Worm (Caenorhabditis elegans): ENCODE results near the gene T01G1.4.
"Not testable (repeated sequence)": the region's sequence is repeated elsewhere in the genome, so short reads cannot be mapped to it uniquely, and the experiment has no call there.

The T01G1.4 gene

DNA sequence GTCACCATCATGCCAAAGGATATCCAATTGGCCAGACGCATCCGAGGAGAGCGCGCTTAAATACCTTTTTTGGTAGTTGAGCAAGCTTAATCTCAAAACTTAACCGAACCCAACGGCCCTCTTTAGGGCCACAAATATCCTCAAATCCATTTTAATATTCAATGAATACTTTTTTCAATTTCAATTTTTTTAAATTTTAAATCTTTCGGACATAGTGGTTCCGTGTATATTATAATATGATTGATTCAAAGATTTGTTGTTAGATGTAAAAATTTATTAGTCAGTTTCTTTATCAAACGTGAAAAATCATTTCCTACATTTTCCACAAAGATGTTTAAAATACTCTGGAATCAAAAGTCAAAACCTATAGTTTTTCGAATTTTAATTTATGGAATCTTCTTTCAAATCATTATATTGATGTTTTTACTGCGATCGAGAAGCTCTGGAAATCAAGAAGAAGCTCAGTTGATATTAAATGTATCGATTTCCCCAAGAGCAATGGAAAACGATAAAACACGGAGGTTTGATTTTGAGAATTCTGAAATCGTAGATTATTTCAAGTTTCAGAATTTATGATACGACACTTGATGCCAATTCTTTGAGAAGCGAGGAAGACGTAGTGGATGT lies 34.3 kb downstream of the T01G1.4 start, which contains the start of gene B0035.21:
Gene B0035.21, plus strand, starts transcription at position 322 of the 627 bp plus-strand sequence.
- no peak for TF ChIP-seq nhr-84 (tag; optimal IDR thresholded peaks at IDR 0.05)
- no peak for TF ChIP-seq skn-1 (tag; optimal IDR thresholded peaks at IDR 0.05)
- no peak for TF ChIP-seq efl-1 (optimal IDR thresholded peaks at IDR 0.05)
- TF ChIP-seq efl-1 (GFP tag; optimal IDR thresholded peaks at IDR 0.05 in 1 of 2): peak in 1 of 2 experiments; percentile 59
- TF ChIP-seq nhr-77 (tag; optimal IDR thresholded peaks at IDR 0.05): no peak

DNA sequence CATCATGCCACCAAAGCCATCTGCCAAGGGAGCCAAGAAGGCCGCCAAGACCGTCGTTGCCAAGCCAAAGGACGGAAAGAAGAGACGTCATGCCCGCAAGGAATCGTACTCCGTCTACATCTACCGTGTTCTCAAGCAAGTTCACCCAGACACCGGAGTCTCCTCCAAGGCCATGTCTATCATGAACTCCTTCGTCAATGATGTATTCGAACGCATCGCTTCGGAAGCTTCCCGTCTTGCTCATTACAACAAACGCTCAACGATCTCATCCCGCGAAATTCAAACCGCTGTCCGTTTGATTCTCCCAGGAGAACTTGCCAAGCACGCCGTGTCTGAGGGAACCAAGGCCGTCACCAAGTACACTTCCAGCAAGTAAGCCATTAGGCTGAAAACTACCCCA lies 36.6 kb downstream of the T01G1.4 start, which contains the start of gene his-48:
Gene his-48, plus strand, starts transcription at position 5 of the 400 bp plus-strand sequence.
- not testable (repeated sequence) for TF ChIP-seq nhr-90 (tag; optimal IDR thresholded peaks at IDR 0.05; ENCODE audit: poor library complexity); efl-3 (GFP tag; optimal IDR thresholded peaks at IDR 0.05); C34B4.2 (tag; optimal IDR thresholded peaks at IDR 0.05)

DNA sequence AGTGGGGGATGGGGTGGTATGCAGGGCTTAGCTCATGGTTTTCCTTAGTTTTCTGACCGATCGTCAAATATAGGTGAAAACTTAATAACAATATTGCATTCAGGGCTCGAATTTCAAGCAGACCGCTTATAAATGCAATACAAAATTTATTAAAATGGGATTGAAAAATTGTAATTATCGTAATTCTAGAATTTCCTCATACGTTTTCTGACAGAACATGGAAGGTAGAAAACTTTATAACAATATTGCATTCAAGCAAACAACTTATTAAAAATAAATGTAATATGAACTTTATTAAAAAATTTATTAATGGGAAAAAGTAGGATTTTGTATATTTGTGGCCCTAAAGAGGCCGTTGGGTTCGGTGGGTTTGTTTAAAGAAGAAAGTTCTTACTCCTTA lies 37.6 kb downstream of the T01G1.4 start:
- no peak for TF ChIP-seq irx-1 (tag; optimal IDR thresholded peaks at IDR 0.05)

DNA sequence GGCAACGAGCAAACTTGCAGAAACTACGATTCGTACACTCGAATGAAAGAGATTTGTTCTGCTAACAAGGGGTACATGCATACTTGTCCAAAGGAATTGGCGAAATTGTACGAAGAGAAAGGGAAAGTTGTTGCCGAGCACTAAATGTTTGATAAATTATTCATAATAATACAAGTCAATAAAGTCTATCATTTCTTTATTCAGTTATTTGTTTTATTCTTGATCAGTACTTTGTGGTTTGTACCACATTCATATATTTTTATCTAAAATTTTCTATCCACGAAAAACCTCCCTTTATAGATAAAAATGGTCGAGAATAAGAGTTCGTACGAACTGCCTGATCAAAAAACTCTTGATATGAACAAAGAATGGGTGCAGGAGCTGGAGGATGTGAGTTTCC lies 40.8 kb downstream of the T01G1.4 start, which contains the start of gene edg-1:
Gene edg-1, plus strand, starts transcription at position 301 of the 400 bp plus-strand sequence.
- TF ChIP-seq snu-23 (GFP tag; optimal IDR thresholded peaks at IDR 0.05): no peak
- TF ChIP-seq pax-3 (tag; optimal IDR thresholded peaks at IDR 0.05): no peak
- no peak for TF ChIP-seq zip-4 (GFP tag; optimal IDR thresholded peaks at IDR 0.05)
- no peak for TF ChIP-seq nhr-90 (tag; optimal IDR thresholded peaks at IDR 0.05; ENCODE audit: poor library complexity)
- TF ChIP-seq sox-4 (tag; optimal IDR thresholded peaks at IDR 0.05): no peak
- no peak for TF ChIP-seq snpc-4 (tag; optimal IDR thresholded peaks at IDR 0.05)

DNA sequence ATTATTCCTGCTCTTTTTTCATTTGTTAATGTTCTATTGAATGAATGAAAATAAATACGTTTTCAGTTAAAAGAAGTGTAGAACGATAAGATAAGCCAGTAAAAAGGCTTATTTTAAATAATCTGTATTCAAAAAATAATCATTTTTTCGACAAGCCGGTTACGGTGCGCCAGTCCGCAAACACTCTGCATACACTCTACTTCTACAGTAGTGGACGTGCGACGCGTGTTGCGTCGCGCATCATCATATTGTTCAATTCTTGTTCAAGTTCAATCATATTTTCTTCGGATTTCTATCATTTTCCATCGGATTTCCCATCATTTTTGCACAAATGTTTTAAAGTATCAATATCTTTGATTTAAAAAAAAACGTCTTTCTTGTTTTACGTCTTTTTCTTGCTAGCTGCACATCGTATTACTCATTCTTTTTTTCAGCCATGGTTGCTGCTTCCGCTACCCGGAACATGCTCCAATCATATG lies 41.4 kb downstream of the T01G1.4 start, which contains the start of gene B0035.18:
Gene B0035.18, plus strand, starts transcription at position 429 of the 479 bp plus-strand sequence.
- TF ChIP-seq lsy-2 (tag; optimal IDR thresholded peaks at IDR 0.05) (peak in 1 of 2 experiments; percentile 40), lin-39 (tag; optimal IDR thresholded peaks at IDR 0.05) (no peak), irx-1 (tag; optimal IDR thresholded peaks at IDR 0.05) (no peak)

DNA sequence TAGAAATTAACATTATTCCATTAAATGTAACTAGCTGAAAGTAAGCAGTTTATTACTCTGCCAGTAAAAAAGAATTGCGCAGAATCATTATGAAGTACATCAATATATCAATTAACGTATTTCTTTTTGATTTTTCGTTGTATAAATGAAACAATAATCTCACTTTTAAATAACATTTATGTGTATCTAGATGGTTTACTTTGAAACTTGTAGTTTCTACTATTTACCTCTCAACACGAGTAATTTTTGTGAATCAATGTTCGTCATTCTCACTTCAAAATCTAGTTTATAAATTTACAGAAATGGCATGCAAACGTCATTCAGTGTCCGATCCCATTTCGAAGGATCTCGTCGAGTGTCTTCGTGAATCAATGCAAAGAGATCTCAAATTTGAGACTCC lies 44.2 kb downstream of the T01G1.4 start, which contains the start of gene gspd-1:
Gene gspd-1, plus strand, starts transcription at position 301 of the 400 bp plus-strand sequence.
- TF ChIP-seq lin-15B (tag; optimal IDR thresholded peaks at IDR 0.05) (no peak), nhr-20 (tag; optimal IDR thresholded peaks at IDR 0.05) (no peak), lin-39 (tag; optimal IDR thresholded peaks at IDR 0.05) (no peak)

DNA sequence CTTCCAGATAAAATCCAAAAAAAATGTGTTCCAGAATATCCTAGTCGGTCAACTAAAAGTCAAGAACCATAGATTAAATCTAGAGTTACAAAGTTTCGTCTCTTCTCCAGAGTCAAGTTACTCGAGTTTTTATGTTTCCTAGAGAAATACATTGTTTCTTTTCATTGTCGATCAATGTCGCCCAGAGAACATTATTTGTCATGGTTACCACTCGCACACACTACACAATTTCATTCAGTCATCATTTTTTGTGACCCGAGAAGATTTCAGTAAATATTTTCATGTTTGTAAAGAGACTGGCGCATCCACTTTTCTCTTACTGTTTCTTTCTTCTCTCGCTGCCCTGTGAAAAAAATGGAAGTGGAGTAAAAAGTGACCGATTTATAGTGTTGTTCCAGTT lies 44.7 kb downstream of the T01G1.4 start:
- TF ChIP-seq skn-1 (tag; optimal IDR thresholded peaks at IDR 0.05): peak; percentile 31
- TF ChIP-seq unc-130 (tag; optimal IDR thresholded peaks at IDR 0.05): no peak
- TF ChIP-seq nhr-85 (tag): peak; percentile 53
- TF ChIP-seq nhr-12 (tag; optimal IDR thresholded peaks at IDR 0.05): no peak
- no peak for TF ChIP-seq zag-1 (tag; optimal IDR thresholded peaks at IDR 0.05)

DNA sequence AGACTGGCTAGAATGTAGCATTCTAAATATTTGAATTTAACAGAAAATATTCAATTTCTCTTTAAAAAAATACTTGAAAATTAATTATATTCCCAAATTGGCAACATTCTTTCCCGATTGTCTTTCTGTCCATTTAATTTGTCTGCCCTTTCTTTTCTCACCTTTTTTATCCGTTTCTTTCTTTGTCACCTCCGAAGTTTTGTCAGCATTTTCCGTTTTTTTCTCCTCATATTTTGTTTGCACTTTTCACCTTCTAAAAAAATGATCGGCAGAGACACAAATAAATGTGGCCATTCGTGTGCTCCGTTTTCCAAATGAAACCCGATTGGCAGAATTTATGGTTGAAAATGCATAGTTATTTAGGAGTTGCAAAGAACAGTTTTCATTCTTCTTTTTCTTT lies 45.2 kb downstream of the T01G1.4 start:
- TF ChIP-seq nhr-85 (tag) (peak; percentile 31), lin-14 (GFP tag; optimal IDR thresholded peaks at IDR 0.05) (peak; percentile 51), egl-27 (tag; optimal IDR thresholded peaks at IDR 0.05) (no peak), skn-1 (tag; optimal IDR thresholded peaks at IDR 0.05) (peak; percentile 78)

DNA sequence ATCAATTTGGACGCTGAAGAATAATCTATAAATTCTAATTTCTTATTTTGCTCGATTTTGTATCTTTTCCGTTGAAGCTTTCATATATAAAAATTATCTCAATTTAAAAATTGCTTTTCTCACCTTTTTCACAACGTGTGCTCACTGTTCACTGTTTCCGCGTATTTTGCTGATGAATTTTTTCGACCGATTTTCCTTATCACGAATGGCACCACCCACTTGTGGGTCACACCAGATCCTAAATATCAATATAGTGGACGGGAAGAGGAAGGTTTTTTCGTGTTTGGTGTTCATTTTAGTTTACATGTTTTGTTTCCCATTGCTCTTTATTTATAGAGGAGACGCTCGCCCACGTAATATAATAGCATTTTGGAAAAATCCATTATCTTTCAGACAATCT lies 45.6 kb downstream of the T01G1.4 start:
- TF ChIP-seq mep-1 (tag; optimal IDR thresholded peaks at IDR 0.05) (no peak), pqm-1 (tag; optimal IDR thresholded peaks at IDR 0.05) (no peak), hlh-4 (tag; optimal IDR thresholded peaks at IDR 0.05) (no peak), unc-30 (tag; optimal IDR thresholded peaks at IDR 0.05) (no peak), unc-86 (tag; optimal IDR thresholded peaks at IDR 0.05) (no peak), egl-13 (tag; optimal IDR thresholded peaks at IDR 0.05) (no peak), snpc-4 (tag; optimal IDR thresholded peaks at IDR 0.05) (no peak), dpl-1 (GFP tag; optimal IDR thresholded peaks at IDR 0.05) (no peak), unc-98 (GFP tag; IDR thresholded peaks at IDR 0.05) (no peak), hpl-2 (GFP tag; optimal IDR thresholded peaks at IDR 0.05) (no peak), blmp-1 (tag; optimal IDR thresholded peaks at IDR 0.05) (no peak), nhr-85 (tag) (peak; percentile 80), alr-1 (tag; optimal IDR thresholded peaks at IDR 0.05; ENCODE audit: borderline replicate concordance) (no peak), ztf-11 (tag; optimal IDR thresholded peaks at IDR 0.05) (peak in 1 of 2 experiments; percentile 26)
